Fruit fly (Drosophila melanogaster) whole organism, wandering third instar larva: ENCODE data around the gene CG4962.

Source experiments
- Abd-B ChIP-seq: fragments of >200 bp; optimal IDR thresholded peaks from 2 replicates; lab custom pipeline; 2017; ENCODE audit warnings: missing biosample characterization, missing genetic modification characterization
- Dfd ChIP-seq: fragments of >200 bp; optimal IDR thresholded peaks from 2 replicates; lab custom pipeline; 2017; ENCODE audit warnings: missing biosample characterization, missing genetic modification characterization
- Dif ChIP-seq: fragments of 200-275, 200-300 bp; sonication (Bioruptor generic); optimal IDR thresholded peaks from 2 replicates; lab custom pipeline; 2018; ENCODE audit warnings: missing biosample characterization, missing genetic modification characterization; ENCODE audit not compliant: partially characterized antibody
- GATAd ChIP-seq: sonication (Bioruptor generic); optimal IDR thresholded peaks from 2 replicates; lab custom pipeline; 2016; ENCODE audit warnings: missing biosample characterization, missing genetic modification characterization
- HLH106 ChIP-seq: fragments of 200-800 bp; optimal IDR thresholded peaks from 3 replicates; lab custom pipeline; 2019; ENCODE audit warnings: missing biosample characterization, mild to moderate bottlenecking, missing genetic modification characterization, moderate library complexity
- Hnf4 ChIP-seq: fragments of 200-800 bp; sonication (Bioruptor generic); optimal IDR thresholded peaks from 2 replicates; lab custom pipeline; 2016; ENCODE audit warnings: missing biosample characterization, mild to moderate bottlenecking, missing genetic modification characterization
- Hr78 ChIP-seq: fragments of >200 bp; optimal IDR thresholded peaks from 2 replicates; lab custom pipeline; 2017; ENCODE audit warnings: missing biosample characterization, missing genetic modification characterization
- Hr83 ChIP-seq: fragments of 200-300 bp; sonication (Bioruptor generic); optimal IDR thresholded peaks from 2 replicates; lab custom pipeline; 2016; ENCODE audit warnings: missing biosample characterization, mild to moderate bottlenecking, missing genetic modification characterization, moderate library complexity; ENCODE audit not compliant: poor library complexity, severe bottlenecking
- Jra ChIP-seq: sonication (Bioruptor generic); optimal IDR thresholded peaks from 2 replicates; lab custom pipeline; 2016; ENCODE audit warnings: missing biosample characterization, missing genetic modification characterization
- Myc ChIP-seq: fragments of >200 bp; optimal IDR thresholded peaks from 2 replicates; lab custom pipeline; 2017
- N ChIP-seq: fragments of >200 bp; optimal IDR thresholded peaks from 2 replicates; lab custom pipeline; 2018; ENCODE audit warnings: missing biosample characterization, missing external identifiers, missing genetic modification characterization
- OdsH ChIP-seq: fragments of 200-800 bp; sonication (Bioruptor generic); optimal IDR thresholded peaks from 2 replicates; lab custom pipeline; 2016; ENCODE audit warnings: missing biosample characterization, mild to moderate bottlenecking, missing genetic modification characterization
- Rel ChIP-seq, 2 experiments: fragments of 200-800 bp; sonication (Bioruptor generic) in 1 of 2; optimal IDR thresholded peaks; 2 replicates in 1 of 2; 3 replicates in 1 of 2; lab custom pipeline; 2016 to 2019; ENCODE audit warnings: mild to moderate bottlenecking in 2 of 2, missing biosample characterization in 2 of 2, missing genetic modification characterization in 2 of 2, moderate library complexity in 1 of 2
- Sp1 ChIP-seq: fragments of 200-800 bp; sonication (Bioruptor generic); optimal IDR thresholded peaks from 3 replicates; lab custom pipeline; 2019; ENCODE audit warnings: missing biosample characterization, mild to moderate bottlenecking, missing genetic modification characterization, moderate library complexity
- Vsx2 ChIP-seq: fragments of 200-300, 225-300 bp; sonication (Bioruptor generic); optimal IDR thresholded peaks from 2 replicates; lab custom pipeline; 2018; ENCODE audit warnings: missing biosample characterization, missing genetic modification characterization; ENCODE audit not compliant: partially characterized antibody
- br ChIP-seq: fragments of 200-800 bp; sonication (Bioruptor generic); optimal IDR thresholded peaks from 2 replicates; lab custom pipeline; 2016; ENCODE audit warnings: missing biosample characterization, missing genetic modification characterization
- dl ChIP-seq, 2 experiments: fragments of 175-275, 200-275 bp in 1 of 2; fragments of 200-275 bp in 1 of 2; sonication (Bioruptor generic); optimal IDR thresholded peaks; lab custom pipeline; 2018; ENCODE audit warnings: mild to moderate bottlenecking in 2 of 2, missing biosample characterization in 2 of 2, missing genetic modification characterization in 2 of 2, moderate library complexity in 2 of 2; ENCODE audit not compliant: partially characterized antibody in 2 of 2, insufficient read depth in 1 of 2
- dmrt93B ChIP-seq: fragments of 200-800 bp; sonication (Bioruptor generic); optimal IDR thresholded peaks from 2 replicates; lab custom pipeline; 2018; ENCODE audit warnings: missing biosample characterization, mild to moderate bottlenecking, missing genetic modification characterization
- dsf ChIP-seq: sonication (Bioruptor generic); optimal IDR thresholded peaks from 2 replicates; lab custom pipeline; 2016; ENCODE audit warnings: missing biosample characterization, missing genetic modification characterization, borderline replicate concordance
- foxo ChIP-seq, 2 experiments: fragments of 200-800 bp; sonication (Bioruptor generic); optimal IDR thresholded peaks; 2 replicates in 1 of 2; 3 replicates in 1 of 2; lab custom pipeline; 2016 to 2017; ENCODE audit warnings: missing biosample characterization in 2 of 2, missing genetic modification characterization in 2 of 2
- jim ChIP-seq: fragments of 175-275, 200-325 bp; sonication (Bioruptor generic); optimal IDR thresholded peaks from 2 replicates; lab custom pipeline; 2016; ENCODE audit warnings: missing biosample characterization, mild to moderate bottlenecking, missing genetic modification characterization
- lola ChIP-seq: fragments of >200 bp; optimal IDR thresholded peaks from 2 replicates; lab custom pipeline; 2017; ENCODE audit warnings: missing biosample characterization, missing genetic modification characterization
- pan ChIP-seq: fragments of >200 bp; optimal IDR thresholded peaks from 2 replicates; lab custom pipeline; 2017
- psq ChIP-seq: fragments of 200-800 bp; sonication (Bioruptor generic); optimal IDR thresholded peaks from 3 replicates; lab custom pipeline; 2017; ENCODE audit warnings: missing biosample characterization, mild to moderate bottlenecking, missing genetic modification characterization, moderate library complexity
- rgr ChIP-seq: fragments of 200-800 bp; sonication (Bioruptor generic); optimal IDR thresholded peaks from 3 replicates; lab custom pipeline; 2016; ENCODE audit warnings: missing biosample characterization, mild to moderate bottlenecking, missing genetic modification characterization
- sage ChIP-seq: fragments of 200-800 bp; sonication (Bioruptor generic); optimal IDR thresholded peaks from 2 replicates; lab custom pipeline; 2016; ENCODE audit warnings: missing biosample characterization, mild to moderate bottlenecking, missing genetic modification characterization
- tai ChIP-seq: sonication (Bioruptor generic); optimal IDR thresholded peaks from 2 replicates; lab custom pipeline; 2016; ENCODE audit warnings: missing biosample characterization, missing genetic modification characterization
- usp ChIP-seq: fragments of >200 bp; optimal IDR thresholded peaks from 2 replicates; lab custom pipeline; 2017; ENCODE audit warnings: missing biosample characterization, missing genetic modification characterization
- woc ChIP-seq: sonication (Bioruptor generic); optimal IDR thresholded peaks from 2 replicates; lab custom pipeline; 2016; ENCODE audit warnings: missing biosample characterization, mild to moderate bottlenecking, missing genetic modification characterization

Gene CG4962

DNA sequence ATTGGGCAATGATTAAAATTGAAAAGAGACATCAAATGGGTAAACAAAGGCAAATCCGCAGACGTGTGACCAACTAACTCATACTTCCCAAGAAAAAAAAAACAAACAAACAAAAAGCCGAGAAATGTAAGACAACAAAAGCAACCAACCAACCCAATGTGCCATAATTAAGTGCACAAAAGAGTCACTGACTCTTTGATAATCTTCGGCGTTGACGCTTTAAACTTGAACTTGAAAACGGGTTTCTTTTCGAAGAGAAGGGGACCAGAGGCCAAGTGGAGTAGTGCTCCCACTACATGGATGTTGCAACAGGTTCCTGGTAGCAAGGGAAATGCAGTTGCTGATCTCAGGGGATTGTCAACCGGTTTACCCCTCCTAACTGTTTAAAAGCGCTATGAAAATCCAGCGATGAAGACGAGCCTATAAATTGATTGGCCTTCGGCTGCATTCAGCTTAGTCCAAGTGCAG is 15.3 kb downstream of the CG4962 start, which contains the start of gene CG13064:
CG13064 (plus strand) TSS at position 418 of the 468 bp plus-strand sequence.
- TF ChIP-seq Vsx2 (GFP tag; lab: Kevin White, UChicago) (peak; percentile 70), dmrt93B (GFP tag; lab: Kevin White, UChicago) (no peak)

dm6 chr3L:16279171-16279570 is 16.2 kb downstream of the CG4962 start, which contains the start of gene CG13050:
TSS of gene CG13050 (minus strand) at chr3L:16279271.
- TF ChIP-seq dl (GFP tag; optimal IDR thresholded peaks at IDR 0.05; lab: Kevin White, UChicago; ENCODE audit: insufficient read depth in 1 of 2, partially characterized antibody in 2 of 2) = no peak
- no peak for TF ChIP-seq foxo (GFP tag; optimal IDR thresholded peaks at IDR 0.05; lab: Kevin White, UChicago)
- TF ChIP-seq Hr78 (GFP tag; lab: Kevin White, UChicago) = no peak

DNA sequence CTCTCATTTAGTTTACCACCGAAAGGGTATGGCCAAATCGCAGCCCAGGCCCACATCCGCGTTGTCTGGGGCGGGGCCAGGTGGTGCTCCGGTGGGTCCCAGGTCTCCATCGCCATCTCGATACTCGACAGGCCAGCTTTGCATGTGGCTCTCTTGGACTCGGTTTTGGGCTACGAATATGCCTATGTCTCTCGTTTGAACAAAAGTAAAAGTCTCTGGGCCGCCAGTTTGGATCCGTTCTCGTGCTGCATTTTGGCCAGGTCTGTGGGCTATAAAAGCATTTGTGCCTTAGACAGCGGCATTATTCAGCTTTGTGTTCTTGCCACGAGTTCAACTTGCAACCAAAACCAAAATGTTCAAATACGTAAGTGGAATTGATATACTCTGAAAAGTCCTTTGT is 18.2 kb downstream of the CG4962 start, which contains the start of gene CG13065:
CG13065 (plus strand) TSS at position 301 of the 400 bp plus-strand sequence.
- TF ChIP-seq dmrt93B (GFP tag; lab: Kevin White, UChicago) (no peak), Hr78 (GFP tag; lab: Kevin White, UChicago) (no peak), lola (GFP tag; lab: Kevin White, UChicago) (no peak)

DNA sequence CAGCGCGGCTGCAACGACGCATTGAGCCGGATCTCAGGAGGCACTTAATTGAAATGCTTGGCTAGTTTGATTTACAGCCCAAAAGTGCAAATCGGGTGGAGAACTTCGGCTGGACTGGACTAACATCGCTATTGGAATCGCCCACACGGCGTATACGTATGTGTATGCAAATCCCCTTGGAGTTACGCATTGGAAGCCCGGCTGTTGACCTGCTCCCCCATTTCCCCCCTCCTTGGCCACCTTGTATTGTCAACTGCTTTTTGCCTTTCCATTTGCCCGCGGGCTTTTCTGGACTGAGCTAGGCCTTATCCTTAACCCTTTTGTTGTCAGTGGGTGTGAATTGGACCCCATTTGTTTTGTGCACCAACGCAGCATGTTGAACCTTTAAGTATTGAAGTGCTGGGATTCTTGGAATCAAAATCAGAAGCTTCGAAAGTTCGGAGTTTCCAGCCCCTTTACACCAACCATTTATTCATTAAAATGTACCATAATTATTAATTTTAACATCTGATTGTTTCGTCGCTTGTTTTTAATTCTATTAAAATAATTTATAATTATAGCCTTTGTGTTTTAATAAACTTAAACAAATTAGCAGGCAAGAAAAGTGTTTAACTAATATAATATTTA is 19.8 kb downstream of the CG4962 start:
- no peak for TF ChIP-seq Hr83 (GFP tag; lab: Kevin White, UChicago)
- TF ChIP-seq, all 38 proteins: peak for 0

dm6 chr3L:16272338-16272959 is 22.9 kb downstream of the CG4962 start, which contains the start of gene CG13066:
TSS of gene CG13066 (plus strand) at chr3L:16272909.
- TF ChIP-seq pan (lab: Kevin White, UChicago) = no peak
- TF ChIP-seq lola (GFP tag; lab: Kevin White, UChicago) = no peak
- TF ChIP-seq Hnf4 (GFP tag; lab: Kevin White, UChicago) = no peak

- TF ChIP-seq HLH106 (tag; lab: Kevin White, UChicago) (no peak), jim (GFP tag; lab: Kevin White, UChicago) (no peak), Dfd (GFP tag; lab: Kevin White, UChicago) (no peak), Jra (GFP tag; lab: Kevin White, UChicago) (no peak), dmrt93B (GFP tag; lab: Kevin White, UChicago) (no peak), N (no peak), Hr83 (GFP tag; lab: Kevin White, UChicago) (no peak), usp (GFP tag; lab: Kevin White, UChicago) (no peak), OdsH (GFP tag; lab: Kevin White, UChicago) (no peak), Sp1 (GFP tag; lab: Kevin White, UChicago) (no peak), Rel (GFP tag; optimal IDR thresholded peaks at IDR 0.05; lab: Kevin White, UChicago) (no peak), Rel (tag; optimal IDR thresholded peaks at IDR 0.05; lab: Kevin White, UChicago) (no peak), Myc (lab: Kevin White, UChicago) (no peak), Vsx2 (GFP tag; lab: Kevin White, UChicago) (no peak), rgr (no peak), br (GFP tag; lab: Kevin White, UChicago) (no peak), Hnf4 (GFP tag; lab: Kevin White, UChicago) (no peak)
- TF ChIP-seq, all 38 proteins: peak for 0
These were observed 24.5 kb downstream of the CG4962 start, which contains the start of the genes CG34248 and CG13067 for dm6 chr3L:16270802-16271332. TSS of gene CG34248 (minus strand) at chr3L:16270902. TSS of gene CG13067 (plus strand) at chr3L:16271282.

DNA sequence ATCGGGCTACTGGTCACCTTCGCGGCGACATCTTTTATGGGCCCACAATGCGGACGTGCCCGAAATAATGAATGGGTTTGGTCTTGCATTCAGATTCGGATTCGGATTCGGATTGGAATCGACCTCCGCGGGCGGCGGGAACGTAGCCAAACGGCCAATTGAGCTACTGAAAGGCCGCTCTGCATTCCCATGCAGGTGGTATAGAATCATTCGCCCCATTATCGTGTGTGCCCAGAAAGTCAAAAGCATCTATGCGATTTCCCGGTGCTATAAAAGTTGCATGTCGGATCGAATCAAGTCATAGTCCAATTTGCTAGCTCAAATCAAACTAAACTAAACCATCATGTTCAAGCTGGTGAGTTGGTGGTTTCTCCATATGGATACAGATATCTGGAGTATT is 26.3 kb downstream of the CG4962 start, which contains the start of gene CG13068:
CG13068 (plus strand) TSS at position 301 of the 400 bp plus-strand sequence.
- TF ChIP-seq tai (GFP tag; lab: Kevin White, UChicago) (no peak), GATAd (no peak), foxo (GFP tag; optimal IDR thresholded peaks at IDR 0.05; lab: Kevin White, UChicago) (no peak), Abd-B (GFP tag; lab: Kevin White, UChicago) (no peak), Hnf4 (GFP tag; lab: Kevin White, UChicago) (no peak), Jra (GFP tag; lab: Kevin White, UChicago) (no peak), sage (GFP tag; lab: Kevin White, UChicago) (no peak), dsf (no peak), psq (GFP tag; lab: Kevin White, UChicago) (no peak), Myc (lab: Kevin White, UChicago) (no peak), woc (no peak), Dif (GFP tag; lab: Kevin White, UChicago) (no peak)
